Worm (Caenorhabditis elegans) whole organism, L3 larva: ENCODE data around the gene B0334.5.

Experiments
- ceh-9 ChIP-seq: sonication (generic microtip); optimal IDR thresholded peaks from 2 replicates; lab custom pipeline; 2018; ENCODE audit warnings: missing biosample characterization, missing genetic modification characterization
- nhr-76 ChIP-seq: fragments of 150-350 bp; sonication (generic microtip); optimal IDR thresholded peaks from 5 replicates; lab custom pipeline; 2014; ENCODE audit warnings: missing biosample characterization, missing genetic modification characterization
- pqm-1 ChIP-seq: fragments of 150-350 bp; optimal IDR thresholded peaks from 2 replicates; lab custom pipeline; 2017; ENCODE audit warnings: missing biosample characterization, missing genetic modification characterization, inconsistent platforms
- snpc-4 ChIP-seq: fragments of 150-350 bp; optimal IDR thresholded peaks from 2 replicates; lab custom pipeline; 2014; ENCODE audit warnings: missing biosample characterization, missing genetic modification characterization
- unc-39 ChIP-seq: sonication (generic microtip); optimal IDR thresholded peaks from 4 replicates; lab custom pipeline; 2017; ENCODE audit warnings: missing biosample characterization, missing genetic modification characterization
- unc-62 ChIP-seq: fragments of 150-350 bp; sonication (generic microtip); optimal IDR thresholded peaks from 4 replicates; lab custom pipeline; 2014; ENCODE audit warnings: missing biosample characterization, missing genetic modification reagents, missing genetic modification characterization
- ztf-11 ChIP-seq: fragments of 150-350 bp; optimal IDR thresholded peaks from 2 replicates; lab custom pipeline; 2014; ENCODE audit warnings: missing biosample characterization, missing genetic modification characterization

DNA sequence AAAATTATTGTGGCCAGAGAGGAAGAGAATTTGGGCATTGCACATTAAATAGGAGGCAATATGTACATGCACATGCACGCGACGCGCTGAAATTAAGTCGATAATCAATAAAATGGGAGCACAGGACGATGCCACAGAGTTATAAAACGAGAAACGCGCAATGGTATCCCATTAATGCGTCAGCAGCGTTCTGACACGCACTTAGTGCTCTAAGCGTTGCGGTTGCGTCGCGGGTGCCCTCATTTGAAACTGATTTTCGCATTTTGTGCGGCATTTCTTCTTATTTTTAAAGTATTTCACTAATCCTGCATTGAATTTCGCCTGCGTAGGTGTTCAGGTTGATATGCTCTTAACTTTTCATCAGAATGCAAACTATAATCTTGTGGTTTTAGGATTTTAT lies 44.4 kb upstream of the B0334.5 start, which contains the start of gene rsp-1:
- peak; percentile 84 for TF ChIP-seq pqm-1 (tag; lab: Kevin White, UChicago)
- peak; percentile 90 for TF ChIP-seq snpc-4 (tag; lab: Kevin White, UChicago)
- no peak for TF ChIP-seq unc-39
- no peak for TF ChIP-seq ztf-11
- no peak for TF ChIP-seq ceh-9 (tag; lab: Kevin White, UChicago)
- no peak for TF ChIP-seq unc-62 (GFP tag; lab: Kevin White, UChicago)
- TF ChIP-seq nhr-76: no peak
